Worm (Caenorhabditis elegans) whole organism, L4/young adult: Measurements from ENCODE around the gene bath-30.

Source experiments
- W03F9.2 ChIP-seq: fragments of 150-350 bp; optimal IDR thresholded peaks from 2 replicates; lab custom pipeline; 2014; ENCODE audit warnings: missing biosample characterization, missing genetic modification characterization
- dao-5 ChIP-seq: sonication (generic microtip); optimal IDR thresholded peaks from 2 replicates; lab custom pipeline; 2016; ENCODE audit warnings: missing genotype, missing genetic modification characterization, moderate library complexity, missing compliant biosample characterization
- him-1 ChIP-seq: sonication (generic microtip); optimal IDR thresholded peaks from 2 replicates; lab custom pipeline; 2016; ENCODE audit warnings: missing genotype, missing genetic modification reagents, missing genetic modification characterization, missing compliant biosample characterization

bath-30 gene

ce11 chrII:3322257-3322656 is 23.9 kb downstream of the bath-30 start, which contains the start of gene Y46D2A.1:
TSS of gene Y46D2A.1 (plus strand) at chrII:3322557.
- no peak for TF ChIP-seq W03F9.2 (tag; lab: Kevin White, UChicago)

ce11 chrII:3318839-3319238 is 27.3 kb downstream of the bath-30 start:
- no peak for TF ChIP-seq dao-5
- no peak for TF ChIP-seq W03F9.2 (tag; lab: Kevin White, UChicago)
- no peak for TF ChIP-seq him-1 (tag; lab: Kevin White, UChicago)

ce11 chrII:3313442-3313841 is 32.7 kb downstream of the bath-30 start, which contains the start of gene F39E9.6:
TSS of gene F39E9.6 (minus strand) at chrII:3313542.
- no peak for TF ChIP-seq dao-5
- no peak for TF ChIP-seq W03F9.2 (tag; lab: Kevin White, UChicago)
- TF ChIP-seq him-1 (tag; lab: Kevin White, UChicago), result no peak

ce11 chrII:3310957-3311657 is 35.1 kb downstream of the bath-30 start:
- TF ChIP-seq W03F9.2 (tag; lab: Kevin White, UChicago) (no peak), dao-5 (no peak), him-1 (tag; lab: Kevin White, UChicago) (no peak)

ce11 chrII:3303582-3303981 is 42.6 kb downstream of the bath-30 start:
- TF ChIP-seq dao-5 (no peak), him-1 (tag; lab: Kevin White, UChicago) (no peak), W03F9.2 (tag; lab: Kevin White, UChicago) (no peak)

ce11 chrII:3299457-3299856 is 46.7 kb downstream of the bath-30 start, which contains the start of gene btb-22:
TSS of gene btb-22 (plus strand) at chrII:3299757.
- TF ChIP-seq him-1 (tag; lab: Kevin White, UChicago) (no peak), dao-5 (no peak), W03F9.2 (tag; lab: Kevin White, UChicago) (no peak)

ce11 chrII:3297914-3298313 is 48.3 kb downstream of the bath-30 start, which contains the start of gene btb-18:
TSS of gene btb-18 (plus strand) at chrII:3298214.
- TF ChIP-seq dao-5 (no peak), W03F9.2 (tag; lab: Kevin White, UChicago) (no peak), him-1 (tag; lab: Kevin White, UChicago) (no peak)

ce11 chrII:3296644-3297043 is 49.5 kb downstream of the bath-30 start, which contains the start of gene btb-16:
TSS of gene btb-16 (plus strand) at chrII:3296883.
- TF ChIP-seq him-1 (tag; lab: Kevin White, UChicago), result no peak
- no peak for TF ChIP-seq W03F9.2 (tag; lab: Kevin White, UChicago)
